Worm (Caenorhabditis elegans): Measurements from ENCODE around the gene C04E6.4.

The C04E6.4 gene

ce11 chrV:5939503-5940072 is 32.4 kb downstream of the C04E6.4 start, which contains the start of gene syf-3:
syf-3 (plus strand) TSS chrV:5940022.
- TF ChIP-seq nfya-1 (tag; optimal IDR thresholded peaks at IDR 0.05) (peak; percentile 42), pax-1 (tag; optimal IDR thresholded peaks at IDR 0.05) (no peak)

ce11 chrV:5943167-5943566 is 36.0 kb downstream of the C04E6.4 start, which contains the start of gene pst-1:
pst-1 (plus strand) TSS chrV:5943467.
- TF ChIP-seq sox-4 (tag; optimal IDR thresholded peaks at IDR 0.05) (no peak), fkh-10 (GFP tag; optimal IDR thresholded peaks at IDR 0.05) (no peak), elt-2 (tag; optimal IDR thresholded peaks at IDR 0.05) (no peak), tbx-2 (tag; optimal IDR thresholded peaks at IDR 0.05) (no peak), sox-2 (GFP tag; IDR thresholded peaks at IDR 0.05) (no peak), mec-3 (tag; optimal IDR thresholded peaks at IDR 0.05; ENCODE audit: borderline replicate concordance) (no peak), ceh-6 (GFP tag; optimal IDR thresholded peaks at IDR 0.05) (no peak), nfya-1 (tag; optimal IDR thresholded peaks at IDR 0.05) (no peak), ceh-45 (GFP tag; IDR thresholded peaks at IDR 0.05) (no peak), Y22D7AL.16 (tag; optimal IDR thresholded peaks at IDR 0.05) (no peak)

ce11 chrV:5949674-5950149 is 42.5 kb downstream of the C04E6.4 start:
- no peak for TF ChIP-seq sox-2 (GFP tag; IDR thresholded peaks at IDR 0.05)
- TF ChIP-seq elt-4 (tag; optimal IDR thresholded peaks at IDR 0.05): no peak
- TF ChIP-seq ceh-34 (tag; optimal IDR thresholded peaks at IDR 0.05): no peak
- no peak for TF ChIP-seq K02D7.2 (tag; optimal IDR thresholded peaks at IDR 0.05)
- no peak for TF ChIP-seq unc-55 (GFP tag; optimal IDR thresholded peaks at IDR 0.05)
- no peak for TF ChIP-seq ceh-48 (tag; optimal IDR thresholded peaks at IDR 0.05)
- TF ChIP-seq T23F11.4 (GFP tag; optimal IDR thresholded peaks at IDR 0.05): no peak
- TF ChIP-seq madf-2 (tag; optimal IDR thresholded peaks at IDR 0.05): no peak
- TF ChIP-seq odd-2 (tag; optimal IDR thresholded peaks at IDR 0.05): no peak
- no peak for TF ChIP-seq unc-86 (tag; optimal IDR thresholded peaks at IDR 0.05)
- TF ChIP-seq ref-2 (tag; optimal IDR thresholded peaks at IDR 0.05): no peak

ce11 chrV:5951133-5951532 is 43.9 kb downstream of the C04E6.4 start, which contains the start of gene M03F8.1:
M03F8.1 (plus strand) TSS chrV:5951433.
- no peak for TF ChIP-seq sox-4 (tag; optimal IDR thresholded peaks at IDR 0.05)
- TF ChIP-seq C38D4.7 (GFP tag; optimal IDR thresholded peaks at IDR 0.05): no peak
- no peak for TF ChIP-seq gmeb-2 (tag; optimal IDR thresholded peaks at IDR 0.05)
- TF ChIP-seq tbx-2 (tag; optimal IDR thresholded peaks at IDR 0.05): no peak
- TF ChIP-seq eyg-1 (tag; optimal IDR thresholded peaks at IDR 0.05): no peak
- TF ChIP-seq ceh-34 (tag; optimal IDR thresholded peaks at IDR 0.05): no peak
- TF ChIP-seq ahr-1 (tag; optimal IDR thresholded peaks at IDR 0.05): no peak
- no peak for TF ChIP-seq syd-9 (tag; optimal IDR thresholded peaks at IDR 0.05)
- TF ChIP-seq nhr-232 (tag; optimal IDR thresholded peaks at IDR 0.05): no peak
- no peak for TF ChIP-seq unc-86 (tag; optimal IDR thresholded peaks at IDR 0.05)
- no peak for TF ChIP-seq zip-5 (tag; optimal IDR thresholded peaks at IDR 0.05)
- no peak for TF ChIP-seq nfya-1 (tag; optimal IDR thresholded peaks at IDR 0.05)
- TF ChIP-seq pros-1 (tag; optimal IDR thresholded peaks at IDR 0.05): no peak
- TF ChIP-seq ceh-14 (tag; optimal IDR thresholded peaks at IDR 0.05): no peak
- no peak for TF ChIP-seq fkh-6 (tag; optimal IDR thresholded peaks at IDR 0.05)
- no peak for TF ChIP-seq ceh-31 (tag; optimal IDR thresholded peaks at IDR 0.05)
- no peak for TF ChIP-seq ttx-3 (tag; optimal IDR thresholded peaks at IDR 0.05)
- no peak for TF ChIP-seq ceh-2 (tag; optimal IDR thresholded peaks at IDR 0.05)
- TF ChIP-seq pha-2 (tag; optimal IDR thresholded peaks at IDR 0.05): no peak
- no peak for TF ChIP-seq mec-3 (tag; optimal IDR thresholded peaks at IDR 0.05; ENCODE audit: borderline replicate concordance)

All from whole organism, late embryonic.